Fruit fly (Drosophila melanogaster) whole organism, prepupa: ENCODE data around the gene Edc3.
A peak's percentile ranks its signal among the peaks of the same experiment; 100 is the strongest.

Source experiments
- CG10631 ChIP-seq: fragments of 200-800 bp; sonication (Bioruptor generic); optimal IDR thresholded peaks from 2 replicates; lab custom pipeline; 2016; ENCODE audit warnings: missing biosample characterization, missing genetic modification characterization
- CG10669 ChIP-seq: fragments of 200-800 bp; sonication (Bioruptor generic); optimal IDR thresholded peaks from 3 replicates; lab custom pipeline; 2018; ENCODE audit warnings: missing biosample characterization, mild to moderate bottlenecking, missing genetic modification characterization, moderate library complexity
- CG11294 ChIP-seq: fragments of 200-800 bp; sonication (Bioruptor generic); IDR thresholded peaks from 2 replicates; pipeline ENCODE4 v1.3.6; 2022; ENCODE audit warnings: missing biosample characterization, missing genetic modification characterization
- CG11762 ChIP-seq: fragments of 200-800 bp; sonication (Bioruptor generic); optimal IDR thresholded peaks from 3 replicates; lab custom pipeline; 2016; ENCODE audit warnings: missing biosample characterization, missing genetic modification characterization; ENCODE audit not compliant: insufficient read depth
- CG11902 ChIP-seq: fragments of 200-800 bp; sonication (Bioruptor generic); optimal IDR thresholded peaks from 3 replicates; lab custom pipeline; 2016; ENCODE audit warnings: missing biosample characterization, missing genetic modification characterization
- CG15336 ChIP-seq: fragments of 200-800 bp; sonication (Bioruptor generic); IDR thresholded peaks from 2 replicates; pipeline ENCODE4 v1.3.6; 2022; ENCODE audit warnings: missing biosample characterization, missing genetic modification characterization
- CG1621 ChIP-seq: fragments of 200-800 bp; sonication (Bioruptor generic); optimal IDR thresholded peaks from 3 replicates; lab custom pipeline; 2018; ENCODE audit warnings: missing biosample characterization, mild to moderate bottlenecking, missing genetic modification characterization
- CG16779 ChIP-seq: fragments of 200-800 bp; sonication (Bioruptor generic); optimal IDR thresholded peaks from 3 replicates; lab custom pipeline; 2017; ENCODE audit warnings: missing biosample characterization, mild to moderate bottlenecking, missing genetic modification characterization
- CG3032 ChIP-seq: fragments of 200-800 bp; optimal IDR thresholded peaks from 2 replicates; lab custom pipeline; 2019; ENCODE audit warnings: missing biosample characterization, mild to moderate bottlenecking, missing genetic modification characterization, moderate library complexity
- CG31627 ChIP-seq: fragments of 200-800 bp; sonication (Bioruptor generic); optimal IDR thresholded peaks from 3 replicates; lab custom pipeline; 2016; ENCODE audit warnings: missing biosample characterization, missing genetic modification characterization
- CG32006 ChIP-seq: fragments of 200-800 bp; sonication (Bioruptor generic); optimal IDR thresholded peaks from 3 replicates; lab custom pipeline; 2017; ENCODE audit warnings: missing biosample characterization, mild to moderate bottlenecking, missing genetic modification characterization
- CG3919 ChIP-seq: fragments of 200-800 bp; sonication (Bioruptor generic); optimal IDR thresholded peaks from 3 replicates; lab custom pipeline; 2016; ENCODE audit warnings: missing biosample characterization, missing genetic modification characterization
- CG6163 ChIP-seq: fragments of 200-800 bp; sonication (Bioruptor generic); IDR thresholded peaks from 3 replicates; pipeline ENCODE4 v1.3.6; 2022; ENCODE audit warnings: missing biosample characterization, missing genetic modification characterization
- CG6276 ChIP-seq: fragments of 200-800 bp; sonication (Bioruptor generic); optimal IDR thresholded peaks from 2 replicates; lab custom pipeline; 2017; ENCODE audit warnings: missing biosample characterization, mild to moderate bottlenecking, missing genetic modification characterization
- CG6792 ChIP-seq: fragments of 200-800 bp; sonication (Bioruptor generic); optimal IDR thresholded peaks from 3 replicates; lab custom pipeline; 2016; ENCODE audit warnings: missing biosample characterization, missing genetic modification characterization
- CG6808 ChIP-seq: fragments of 200-800 bp; sonication (Bioruptor generic); optimal IDR thresholded peaks from 3 replicates; lab custom pipeline; 2017; ENCODE audit warnings: missing biosample characterization, missing genetic modification characterization, mild to moderate bottlenecking, moderate library complexity, missing genetic modification reagents
- CG6854 ChIP-seq: fragments of 200-800 bp; sonication (Bioruptor generic); optimal IDR thresholded peaks from 2 replicates; lab custom pipeline; 2017; ENCODE audit warnings: missing biosample characterization, mild to moderate bottlenecking, missing genetic modification characterization
- CG7368 ChIP-seq: fragments of 200-800 bp; sonication (Bioruptor generic); optimal IDR thresholded peaks from 3 replicates; lab custom pipeline; 2016; ENCODE audit warnings: missing biosample characterization, missing genetic modification characterization
- CG8319 ChIP-seq: fragments of 200-800 bp; sonication (Bioruptor generic); optimal IDR thresholded peaks from 3 replicates; lab custom pipeline; 2016; ENCODE audit warnings: missing biosample characterization, missing genetic modification characterization
- CG8632 ChIP-seq: fragments of 200-800 bp; sonication (Bioruptor generic); optimal IDR thresholded peaks from 3 replicates; lab custom pipeline; 2016; ENCODE audit warnings: missing biosample characterization, missing genetic modification characterization
- CG9139 ChIP-seq: fragments of 200-800 bp; sonication (Bioruptor generic); optimal IDR thresholded peaks from 3 replicates; lab custom pipeline; 2017; ENCODE audit warnings: missing biosample characterization, mild to moderate bottlenecking, missing genetic modification characterization
- Eip75B ChIP-seq: fragments of 200-800 bp; sonication (Bioruptor generic); optimal IDR thresholded peaks from 3 replicates; lab custom pipeline; 2016; ENCODE audit warnings: missing biosample characterization, missing genetic modification characterization
- Eip78C ChIP-seq: fragments of 200-800 bp; sonication (Bioruptor generic); peaks from one replicate; lab custom pipeline; 2016; ENCODE audit warnings: missing biosample characterization, missing genetic modification characterization
- Eip93F ChIP-seq: fragments of 200-800 bp; sonication (Bioruptor generic); optimal IDR thresholded peaks from 2 replicates; lab custom pipeline; 2016; ENCODE audit warnings: missing biosample characterization, mild to moderate bottlenecking, missing genetic modification characterization
- Ets21C ChIP-seq: fragments of 200-800 bp; sonication (Bioruptor generic); optimal IDR thresholded peaks from 3 replicates; lab custom pipeline; 2016; ENCODE audit warnings: missing biosample characterization, missing genetic modification characterization
- Ets96B ChIP-seq: fragments of 200-800 bp; optimal IDR thresholded peaks from 2 replicates; lab custom pipeline; 2019; ENCODE audit warnings: missing biosample characterization, mild to moderate bottlenecking, missing genetic modification characterization, moderate library complexity
- Gug ChIP-seq: fragments of 200-800 bp; sonication (Bioruptor generic); IDR thresholded peaks from 2 replicates; pipeline ENCODE4 v1.3.6; 2022; ENCODE audit warnings: missing biosample characterization, missing genetic modification characterization
- Hr38 ChIP-seq: sonication (Bioruptor generic); optimal IDR thresholded peaks from 2 replicates; lab custom pipeline; 2016; ENCODE audit warnings: missing biosample characterization, missing genetic modification characterization
- Hr39 ChIP-seq: fragments of 200-800 bp; sonication (Bioruptor generic); optimal IDR thresholded peaks from 2 replicates; lab custom pipeline; 2016; ENCODE audit warnings: missing biosample characterization, missing genetic modification characterization
- Hr4 ChIP-seq: fragments of 200-800 bp; sonication (Bioruptor generic); optimal IDR thresholded peaks from 3 replicates; lab custom pipeline; 2016; ENCODE audit warnings: missing biosample characterization, missing genetic modification characterization
- Lpt ChIP-seq: fragments of 200-800 bp; sonication (Bioruptor generic); optimal IDR thresholded peaks from 3 replicates; lab custom pipeline; 2016; ENCODE audit warnings: missing biosample characterization, missing genetic modification characterization
- Met ChIP-seq: fragments of 200-800 bp; sonication (Bioruptor generic); optimal IDR thresholded peaks from 3 replicates; lab custom pipeline; 2016; ENCODE audit warnings: missing biosample characterization, missing genetic modification characterization
- Smox ChIP-seq: fragments of 200-800 bp; sonication (Bioruptor generic); optimal IDR thresholded peaks from 3 replicates; lab custom pipeline; 2016; ENCODE audit warnings: missing biosample characterization, missing genetic modification characterization
- Sox102F ChIP-seq: fragments of 200-800 bp; sonication (Bioruptor generic); optimal IDR thresholded peaks from 2 replicates; lab custom pipeline; 2016; ENCODE audit warnings: missing biosample characterization, mild to moderate bottlenecking, missing genetic modification characterization
- achi ChIP-seq: fragments of 200-800 bp; sonication (Bioruptor generic); optimal IDR thresholded peaks from 3 replicates; lab custom pipeline; 2016; ENCODE audit warnings: missing biosample characterization, missing genetic modification characterization
- acj6 ChIP-seq: fragments of 200-800 bp; sonication (Bioruptor generic); optimal IDR thresholded peaks from 3 replicates; lab custom pipeline; 2016; ENCODE audit warnings: missing biosample characterization, missing genetic modification characterization
- cyc ChIP-seq: fragments of 200-800 bp; sonication (Bioruptor generic); optimal IDR thresholded peaks from 3 replicates; lab custom pipeline; 2016; ENCODE audit warnings: missing biosample characterization, missing genetic modification characterization
- dac ChIP-seq: fragments of 200-800 bp; sonication (Bioruptor generic); optimal IDR thresholded peaks from 2 replicates; lab custom pipeline; 2017; ENCODE audit warnings: missing biosample characterization, mild to moderate bottlenecking, missing genetic modification characterization
- dsx ChIP-seq: fragments of 200-800 bp; optimal IDR thresholded peaks from 3 replicates; lab custom pipeline; 2019; ENCODE audit warnings: missing biosample characterization, mild to moderate bottlenecking, missing genetic modification characterization, moderate library complexity; ENCODE audit not compliant: poor library complexity, severe bottlenecking
- eg ChIP-seq: fragments of 200-800 bp; sonication (Bioruptor generic); IDR thresholded peaks from 3 replicates; pipeline ENCODE4 v1.3.6; 2022; ENCODE audit warnings: missing biosample characterization, missing genetic modification characterization
- esn ChIP-seq: fragments of 200-800 bp; sonication (Bioruptor generic); optimal IDR thresholded peaks from 2 replicates; lab custom pipeline; 2016; ENCODE audit warnings: missing biosample characterization, mild to moderate bottlenecking, missing genetic modification characterization, moderate library complexity
- fd59A ChIP-seq: fragments of 200-800 bp; sonication (Bioruptor generic); optimal IDR thresholded peaks from 2 replicates; lab custom pipeline; 2017; ENCODE audit warnings: missing biosample characterization, mild to moderate bottlenecking, missing genetic modification characterization, missing genetic modification reagents
- fd85E ChIP-seq: fragments of 200-800 bp; sonication (Bioruptor generic); optimal IDR thresholded peaks from 3 replicates; lab custom pipeline; 2016; ENCODE audit warnings: missing biosample characterization, missing genetic modification characterization
- fkh ChIP-seq: fragments of 200-800 bp; sonication (Bioruptor generic); optimal IDR thresholded peaks from 3 replicates; lab custom pipeline; 2017; ENCODE audit warnings: missing biosample characterization, mild to moderate bottlenecking, missing genetic modification characterization, moderate library complexity
- lz ChIP-seq: fragments of 200-800 bp; sonication (Bioruptor generic); optimal IDR thresholded peaks from 3 replicates; lab custom pipeline; 2016; ENCODE audit warnings: missing biosample characterization, missing genetic modification characterization
- pdm3 ChIP-seq: fragments of 200-800 bp; sonication (Bioruptor generic); optimal IDR thresholded peaks from 3 replicates; lab custom pipeline; 2016; ENCODE audit warnings: missing biosample characterization, missing genetic modification characterization
- salr ChIP-seq, 2 experiments: fragments of 200-800 bp; sonication (Bioruptor generic); optimal IDR thresholded peaks; 3 replicates each; lab custom pipeline; 2016 to 2018; ENCODE audit warnings: missing biosample characterization in 2 of 2, missing genetic modification characterization in 2 of 2, mild to moderate bottlenecking in 1 of 2
- spab ChIP-seq: fragments of 200-800 bp; sonication (Bioruptor generic); optimal IDR thresholded peaks from 2 replicates; lab custom pipeline; 2017; ENCODE audit warnings: missing biosample characterization, mild to moderate bottlenecking, missing genetic modification characterization, missing genetic modification reagents
- svp ChIP-seq: fragments of 200-800 bp; sonication (Bioruptor generic); peaks from one replicate; lab custom pipeline; 2016; ENCODE audit warnings: missing biosample characterization, missing genetic modification characterization
- vri ChIP-seq: fragments of 200-800 bp; sonication (Bioruptor generic); optimal IDR thresholded peaks from 3 replicates; lab custom pipeline; 2016; ENCODE audit warnings: missing biosample characterization, mild to moderate bottlenecking, missing genetic modification characterization

Edc3 gene

dm6 chr3L:17573823-17574222 lies 44.2 kb upstream of the Edc3 start (continued):
- no peak for TF ChIP-seq CG10669 (GFP tag; lab: Kevin White, UChicago)
- TF ChIP-seq dsx (GFP tag; lab: Kevin White, UChicago) = peak; percentile 48
- no peak for TF ChIP-seq CG7368
- no peak for TF ChIP-seq CG11294 (GFP tag; lab: Robert Waterston, UW)
- TF ChIP-seq CG6808 = no peak
- no peak for TF ChIP-seq salr (GFP tag; optimal IDR thresholded peaks at IDR 0.05; lab: Kevin White, UChicago)
- no peak for TF ChIP-seq CG1621 (tag; lab: Kevin White, UChicago)
- TF ChIP-seq, all 60 proteins: peak for 8

DNA sequence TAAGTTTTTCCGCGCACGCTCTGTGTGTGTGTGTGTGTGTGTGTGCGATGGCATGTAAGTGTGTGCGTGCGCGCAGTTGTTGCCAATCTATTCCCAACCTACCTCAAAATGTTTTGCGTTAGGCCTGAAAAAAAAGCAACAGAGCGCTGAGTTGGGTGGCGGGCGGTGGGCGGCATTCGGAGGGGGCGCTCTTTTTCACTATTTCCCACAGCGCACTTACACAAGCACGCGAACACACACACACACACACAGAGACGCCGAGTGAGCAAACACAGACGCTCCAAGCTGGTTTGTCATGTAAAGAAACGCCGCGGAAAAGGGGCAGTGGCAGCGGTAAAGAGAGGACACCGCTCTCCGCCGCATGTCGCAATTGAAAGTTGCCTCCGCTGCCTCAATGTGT lies 42.4 kb upstream of the Edc3 start:
- TF ChIP-seq CG11294 (GFP tag; lab: Robert Waterston, UW) (no peak), CG32006 (GFP tag; lab: Kevin White, UChicago) (peak; percentile 3), pdm3 (GFP tag; lab: Kevin White, UChicago) (no peak), fd59A (GFP tag; lab: Kevin White, UChicago) (no peak), lz (no peak), svp (no peak), Hr39 (GFP tag; lab: Kevin White, UChicago) (no peak), Ets21C (GFP tag; lab: Kevin White, UChicago) (no peak), CG8319 (GFP tag; lab: Kevin White, UChicago) (no peak), Smox (GFP tag; lab: Kevin White, UChicago) (no peak), CG7368 (no peak), fd85E (GFP tag; lab: Kevin White, UChicago) (no peak), achi (no peak), dsx (GFP tag; lab: Kevin White, UChicago) (peak; percentile 30), CG8632 (no peak), spab (GFP tag; lab: Kevin White, UChicago) (no peak), CG3032 (no peak), CG1621 (tag; lab: Kevin White, UChicago) (no peak), CG16779 (no peak), Hr4 (GFP tag; lab: Kevin White, UChicago) (no peak), Hr38 (GFP tag; lab: Kevin White, UChicago) (no peak), Eip78C (no peak), Eip93F (GFP tag; lab: Kevin White, UChicago) (no peak), fkh (peak; percentile 24), CG3919 (GFP tag; lab: Kevin White, UChicago) (no peak), cyc (GFP tag; lab: Kevin White, UChicago) (no peak), Lpt (GFP tag; lab: Kevin White, UChicago) (peak; percentile 53), dac (GFP tag; lab: Kevin White, UChicago) (peak; percentile 38), salr (GFP tag; optimal IDR thresholded peaks at IDR 0.05; lab: Kevin White, UChicago) (peak in 1 of 2 experiments; percentile 2), CG6854 (GFP tag; lab: Kevin White, UChicago) (no peak), esn (GFP tag; lab: Kevin White, UChicago) (no peak), CG15336 (GFP tag; lab: Robert Waterston, UW) (peak; percentile 35; the same call in 1 of the 2 replicates), Met (GFP tag; lab: Kevin White, UChicago) (no peak), CG11762 (GFP tag; lab: Kevin White, UChicago) (no peak), vri (GFP tag; lab: Kevin White, UChicago) (no peak), CG6808 (no peak), Gug (peak; percentile 36; the same call in 1 of the 2 replicates), CG6792 (GFP tag; lab: Kevin White, UChicago) (no peak), eg (GFP tag; lab: Robert Waterston, UW) (peak; percentile 58), Eip75B (GFP tag; lab: Kevin White, UChicago) (no peak), Ets96B (tag; lab: Kevin White, UChicago) (no peak), CG6276 (GFP tag; lab: Kevin White, UChicago) (peak; percentile 24), CG6163 (GFP tag; lab: Robert Waterston, UW) (peak; percentile 54; the same call in 1 of the 3 replicates), CG9139 (GFP tag; lab: Kevin White, UChicago) (no peak), CG11902 (GFP tag; lab: Kevin White, UChicago) (no peak), Sox102F (no peak), acj6 (GFP tag; lab: Kevin White, UChicago) (no peak), CG10631 (GFP tag; lab: Kevin White, UChicago) (no peak), CG31627 (GFP tag; lab: Kevin White, UChicago) (no peak)
